Worm (Caenorhabditis elegans) whole organism, L3 larva: ENCODE results near the gene EGAP1.5.

Source experiments
- R02D3.7 ChIP-seq: fragments of 150-350 bp; optimal IDR thresholded peaks from 2 replicates; lab custom pipeline; 2014; ENCODE audit warnings: missing biosample characterization, missing genetic modification characterization
- ZK546.5 ChIP-seq: sonication (generic microtip); optimal IDR thresholded peaks from 2 replicates; lab custom pipeline; 2017; ENCODE audit warnings: missing biosample characterization, missing genetic modification characterization
- aly-2 ChIP-seq: fragments of 150-350 bp; optimal IDR thresholded peaks from 2 replicates; lab custom pipeline; 2014; ENCODE audit warnings: missing biosample characterization, missing genetic modification characterization
- ama-1 ChIP-seq: fragments of 150-350 bp; optimal IDR thresholded peaks from 2 replicates; lab custom pipeline; 2018
- ceh-16 ChIP-seq: sonication (generic microtip); optimal IDR thresholded peaks from 2 replicates; lab custom pipeline; 2017; ENCODE audit warnings: missing biosample characterization, missing genetic modification characterization
- ceh-28 ChIP-seq: fragments of 150-350 bp; optimal IDR thresholded peaks from 2 replicates; lab custom pipeline; 2014; ENCODE audit warnings: missing biosample characterization, missing genetic modification reagents, missing genetic modification characterization
- ceh-82 ChIP-seq: fragments of 150-350 bp; optimal IDR thresholded peaks from 2 replicates; lab custom pipeline; 2014; ENCODE audit warnings: missing biosample characterization, missing genetic modification characterization
- ceh-9 ChIP-seq: sonication (generic microtip); optimal IDR thresholded peaks from 2 replicates; lab custom pipeline; 2018; ENCODE audit warnings: missing biosample characterization, missing genetic modification characterization
- egl-27 ChIP-seq: sonication (generic microtip); optimal IDR thresholded peaks from 4 replicates; lab custom pipeline; 2017; ENCODE audit warnings: missing biosample characterization, missing genetic modification reagents, missing genetic modification characterization
- egl-5 ChIP-seq: fragments of 150-350 bp; optimal IDR thresholded peaks from 2 replicates; lab custom pipeline; 2017; ENCODE audit warnings: missing biosample characterization, missing genetic modification reagents, missing genetic modification characterization, inconsistent platforms
- elt-1 ChIP-seq: fragments of 150-350 bp; optimal IDR thresholded peaks from 2 replicates; lab custom pipeline; 2014; ENCODE audit warnings: missing biosample characterization, missing genetic modification characterization
- elt-2 ChIP-seq: sonication (generic microtip); optimal IDR thresholded peaks from 2 replicates; lab custom pipeline; 2016; ENCODE audit warnings: missing genetic modification reagents, mild to moderate bottlenecking, missing genetic modification characterization, missing compliant biosample characterization
- elt-3 ChIP-seq, 3 experiments: fragments of 150-350 bp in 1 of 3; sonication (generic microtip) in 2 of 3; optimal IDR thresholded peaks; 2 replicates in 2 of 3; 4 replicates in 1 of 3; lab custom pipeline; 2014 to 2017; ENCODE audit warnings: missing biosample characterization in 3 of 3, missing genetic modification characterization in 3 of 3
- eor-1 ChIP-seq, 2 experiments: fragments of 150-350 bp; optimal IDR thresholded peaks; 2 replicates each; lab custom pipeline; 2014 to 2018; ENCODE audit warnings: missing biosample characterization in 2 of 2, missing genetic modification characterization in 2 of 2
- fkh-10 ChIP-seq: sonication (generic microtip); optimal IDR thresholded peaks from 2 replicates; lab custom pipeline; 2017; ENCODE audit warnings: missing biosample characterization, missing genetic modification reagents, missing genetic modification characterization
- fkh-2 ChIP-seq: fragments of 150-350 bp; optimal IDR thresholded peaks from 2 replicates; lab custom pipeline; 2014; ENCODE audit warnings: missing biosample characterization, missing genetic modification reagents, missing genetic modification characterization
- fos-1 ChIP-seq: fragments of 150-350 bp; optimal IDR thresholded peaks from 2 replicates; lab custom pipeline; 2014; ENCODE audit warnings: missing biosample characterization, missing genetic modification characterization
- hmg-11 ChIP-seq: sonication (generic microtip); optimal IDR thresholded peaks from 2 replicates; lab custom pipeline; 2016; ENCODE audit warnings: missing genetic modification characterization, missing compliant biosample characterization
- jun-1 ChIP-seq: fragments of 150-350 bp; optimal IDR thresholded peaks from 2 replicates; lab custom pipeline; 2014; ENCODE audit warnings: missing biosample characterization, missing genetic modification reagents, missing genetic modification characterization
- lin-15B ChIP-seq: fragments of 150-350 bp; optimal IDR thresholded peaks from 2 replicates; lab custom pipeline; 2014; ENCODE audit warnings: missing biosample characterization, missing genetic modification characterization
- lin-39 ChIP-seq: fragments of 150-350 bp; optimal IDR thresholded peaks from 2 replicates; lab custom pipeline; 2018; ENCODE audit warnings: missing biosample characterization, missing genetic modification reagents, missing genetic modification characterization
- lsy-12 ChIP-seq: sonication (generic microtip); optimal IDR thresholded peaks from 2 replicates; lab custom pipeline; 2016; ENCODE audit warnings: mild to moderate bottlenecking, missing genetic modification characterization, missing compliant biosample characterization
- mdl-1 ChIP-seq: fragments of 150-350 bp; optimal IDR thresholded peaks from 2 replicates; lab custom pipeline; 2014; ENCODE audit warnings: missing biosample characterization, missing genetic modification characterization
- mml-1 ChIP-seq: fragments of 150-350 bp; sonication (generic microtip); optimal IDR thresholded peaks from 3 replicates; lab custom pipeline; 2014; ENCODE audit warnings: missing biosample characterization, missing genetic modification characterization
- nfya-1 ChIP-seq: sonication (generic microtip); optimal IDR thresholded peaks from 2 replicates; lab custom pipeline; 2017; ENCODE audit warnings: missing genetic modification characterization, mild to moderate bottlenecking, missing compliant biosample characterization, antibody characterized with exemption, moderate library complexity; ENCODE audit not compliant: insufficient read depth
- nhr-11 ChIP-seq: fragments of 150-350 bp; optimal IDR thresholded peaks from 2 replicates; lab custom pipeline; 2014; ENCODE audit warnings: missing biosample characterization, missing genetic modification characterization
- nhr-12 ChIP-seq: fragments of 150-350 bp; optimal IDR thresholded peaks from 2 replicates; lab custom pipeline; 2014; ENCODE audit warnings: missing biosample characterization, missing genetic modification characterization
- nhr-23 ChIP-seq: fragments of 150-350 bp; optimal IDR thresholded peaks from 2 replicates; lab custom pipeline; 2014; ENCODE audit warnings: missing biosample characterization, missing genetic modification reagents, missing genetic modification characterization
- nhr-237 ChIP-seq: fragments of 150-350 bp; optimal IDR thresholded peaks from 2 replicates; lab custom pipeline; 2014; ENCODE audit warnings: missing biosample characterization, missing genetic modification characterization
- nhr-25 ChIP-seq: sonication (generic microtip); optimal IDR thresholded peaks from 2 replicates; lab custom pipeline; 2017; ENCODE audit warnings: missing biosample characterization, missing genetic modification characterization
- nhr-28 ChIP-seq: fragments of 150-350 bp; optimal IDR thresholded peaks from 2 replicates; lab custom pipeline; 2014; ENCODE audit warnings: missing biosample characterization, missing genetic modification characterization
- nhr-43 ChIP-seq: sonication (generic microtip); optimal IDR thresholded peaks from 2 replicates; lab custom pipeline; 2016; ENCODE audit warnings: mild to moderate bottlenecking, missing genetic modification characterization, missing compliant biosample characterization; ENCODE audit not compliant: poor library complexity, severe bottlenecking
- nhr-67 ChIP-seq: fragments of 150-350 bp; optimal IDR thresholded peaks from 2 replicates; lab custom pipeline; 2014; ENCODE audit warnings: missing biosample characterization, missing genetic modification characterization
- nhr-76 ChIP-seq: fragments of 150-350 bp; sonication (generic microtip); optimal IDR thresholded peaks from 5 replicates; lab custom pipeline; 2014; ENCODE audit warnings: missing biosample characterization, missing genetic modification characterization
- nhr-77 ChIP-seq: fragments of 150-350 bp; optimal IDR thresholded peaks from 2 replicates; lab custom pipeline; 2014; ENCODE audit warnings: missing biosample characterization, missing genetic modification characterization
- pha-4 ChIP-seq: fragments of 150-350 bp; optimal IDR thresholded peaks from 2 replicates; lab custom pipeline; 2014; ENCODE audit warnings: missing biosample characterization, missing genetic modification reagents, missing genetic modification characterization
- pqm-1 ChIP-seq: fragments of 150-350 bp; optimal IDR thresholded peaks from 2 replicates; lab custom pipeline; 2017; ENCODE audit warnings: missing biosample characterization, missing genetic modification characterization, inconsistent platforms
- sea-2 ChIP-seq: fragments of 150-350 bp; sonication (generic microtip); optimal IDR thresholded peaks from 4 replicates; lab custom pipeline; 2014; ENCODE audit warnings: missing biosample characterization, missing genetic modification reagents, missing genetic modification characterization
- skn-1 ChIP-seq: fragments of 150-350 bp; optimal IDR thresholded peaks from 2 replicates; lab custom pipeline; 2014; ENCODE audit warnings: missing biosample characterization, missing genetic modification characterization
- snpc-4 ChIP-seq: fragments of 150-350 bp; optimal IDR thresholded peaks from 2 replicates; lab custom pipeline; 2014; ENCODE audit warnings: missing biosample characterization, missing genetic modification characterization
- tbx-2 ChIP-seq: sonication (generic microtip); optimal IDR thresholded peaks from 2 replicates; lab custom pipeline; 2016; ENCODE audit warnings: mild to moderate bottlenecking, missing genetic modification characterization, missing compliant biosample characterization
- unc-39 ChIP-seq: sonication (generic microtip); optimal IDR thresholded peaks from 4 replicates; lab custom pipeline; 2017; ENCODE audit warnings: missing biosample characterization, missing genetic modification characterization
- unc-62 ChIP-seq: fragments of 150-350 bp; sonication (generic microtip); optimal IDR thresholded peaks from 4 replicates; lab custom pipeline; 2014; ENCODE audit warnings: missing biosample characterization, missing genetic modification reagents, missing genetic modification characterization
- zag-1 ChIP-seq: fragments of 150-350 bp; optimal IDR thresholded peaks from 2 replicates; lab custom pipeline; 2014; ENCODE audit warnings: missing biosample characterization, missing genetic modification characterization
- ztf-11 ChIP-seq: fragments of 150-350 bp; optimal IDR thresholded peaks from 2 replicates; lab custom pipeline; 2014; ENCODE audit warnings: missing biosample characterization, missing genetic modification characterization
- ztf-4 ChIP-seq: fragments of 150-350 bp; optimal IDR thresholded peaks from 2 replicates; lab custom pipeline; 2014; ENCODE audit warnings: missing biosample characterization, missing genetic modification characterization

EGAP1.5 gene

DNA sequence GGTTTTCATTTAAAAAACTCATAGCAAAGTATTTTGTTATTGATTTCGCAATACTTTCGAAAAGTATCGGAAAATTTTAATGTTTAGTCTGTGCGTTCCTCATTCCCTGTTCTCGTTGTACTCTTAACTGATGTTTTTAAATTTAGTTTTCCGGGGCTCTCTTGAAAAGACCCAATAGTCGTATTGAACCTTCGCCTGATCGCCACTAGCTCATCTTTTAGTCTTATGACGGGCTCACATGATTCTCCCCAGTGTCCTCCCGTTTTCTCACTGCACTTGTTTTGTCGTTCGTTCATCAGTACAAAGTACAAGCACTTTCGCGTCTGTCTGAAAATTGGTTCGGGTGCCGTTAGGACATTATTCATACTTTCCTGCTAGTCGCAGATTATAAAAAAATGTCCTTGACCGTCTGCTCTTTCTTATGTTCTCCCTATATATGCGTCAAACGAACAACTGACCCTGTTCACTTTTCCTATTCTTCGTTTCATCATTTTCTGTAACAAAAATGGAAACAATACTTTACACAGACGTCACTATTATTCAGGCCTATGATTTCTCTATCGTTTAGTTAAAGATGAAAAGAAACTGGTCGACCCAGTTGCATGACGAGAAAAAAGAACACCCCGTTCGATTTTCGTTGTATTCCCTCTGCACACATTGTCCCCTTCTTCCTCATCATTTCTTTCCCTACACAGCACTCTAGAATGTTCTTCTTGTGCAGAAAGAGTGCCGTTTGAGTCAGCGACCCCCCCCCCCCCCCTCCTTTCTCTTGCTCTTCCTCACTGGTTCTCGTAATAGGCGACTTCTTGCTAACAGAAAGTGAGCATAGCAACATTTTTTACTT lies 8.2 kb downstream of the EGAP1.5 start, which contains the start of gene ubq-1:
ubq-1 (plus strand) TSS at position 802 of the 844 bp plus-strand sequence.
- TF ChIP-seq mdl-1 (tag; lab: Kevin White, UChicago) (no peak), nhr-25 (peak; percentile 64), nfya-1 (tag; lab: Kevin White, UChicago) (peak; percentile 24), nhr-76 (tag; lab: Kevin White, UChicago) (no peak), pha-4 (peak; percentile 61), ceh-82 (peak; percentile 15), R02D3.7 (no peak), sea-2 (GFP tag; lab: Kevin White, UChicago) (no peak), elt-3 (tag; optimal IDR thresholded peaks at IDR 0.05; lab: Kevin White, UChicago) (no peak), pqm-1 (tag; lab: Kevin White, UChicago) (no peak), ceh-28 (tag; lab: Kevin White, UChicago) (no peak), elt-2 (tag; lab: Kevin White, UChicago) (peak; percentile 15), nhr-28 (no peak), unc-62 (no peak), fkh-10 (GFP tag; lab: Kevin White, UChicago) (no peak), nhr-23 (peak; percentile 7), snpc-4 (tag; lab: Kevin White, UChicago) (no peak), ztf-4 (tag; lab: Kevin White, UChicago) (no peak), hmg-11 (tag; lab: Kevin White, UChicago) (peak; percentile 28), nhr-237 (tag; lab: Kevin White, UChicago) (no peak), egl-27 (tag; lab: Kevin White, UChicago) (peak; percentile 15), ceh-16 (tag; lab: Kevin White, UChicago) (no peak), nhr-77 (tag; lab: Kevin White, UChicago) (no peak), eor-1 (tag; optimal IDR thresholded peaks at IDR 0.05; lab: Kevin White, UChicago) (no peak), lin-39 (tag; lab: Kevin White, UChicago) (no peak), ama-1 (lab: Kevin White, UChicago) (peak; percentile 59), elt-1 (tag; lab: Kevin White, UChicago) (no peak)

DNA sequence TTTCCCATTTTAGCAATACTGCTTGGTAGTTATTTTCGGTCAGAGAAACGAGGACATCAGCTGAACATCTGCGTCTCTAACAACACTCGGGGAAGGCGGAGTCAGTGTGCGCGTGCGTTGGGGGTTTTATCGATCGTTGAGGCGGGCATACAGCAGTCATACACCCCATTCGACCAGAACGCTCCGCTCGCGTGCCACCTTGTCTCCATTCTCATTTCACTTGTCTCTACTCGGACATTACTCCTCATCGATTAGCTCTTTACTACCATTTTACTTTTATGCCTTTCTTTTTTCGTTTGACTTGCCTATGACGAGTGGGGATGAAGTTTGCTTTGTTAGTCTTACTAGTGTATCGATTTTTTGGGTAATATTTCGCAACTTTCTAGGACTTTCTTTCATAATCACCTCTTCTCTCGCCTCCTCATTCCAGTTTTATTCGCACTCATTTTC lies 9.0 kb downstream of the EGAP1.5 start:
- TF ChIP-seq nhr-23 (peak; percentile 63), ceh-28 (tag; lab: Kevin White, UChicago) (peak; percentile 87), jun-1 (peak; percentile 20), nhr-67 (tag; lab: Kevin White, UChicago) (no peak), elt-2 (tag; lab: Kevin White, UChicago) (peak; percentile 52), aly-2 (tag; lab: Kevin White, UChicago) (peak; percentile 2), eor-1 (tag; optimal IDR thresholded peaks at IDR 0.05; lab: Kevin White, UChicago) (no peak), zag-1 (tag; lab: Kevin White, UChicago) (no peak), egl-27 (tag; lab: Kevin White, UChicago) (no peak), snpc-4 (tag; lab: Kevin White, UChicago) (no peak), nhr-11 (peak; percentile 31), tbx-2 (tag; lab: Kevin White, UChicago) (peak; percentile 12), fkh-2 (tag; lab: Kevin White, UChicago) (no peak), nfya-1 (tag; lab: Kevin White, UChicago) (peak; percentile 78), nhr-237 (tag; lab: Kevin White, UChicago) (no peak), nhr-43 (tag; lab: Kevin White, UChicago) (no peak), ceh-9 (tag; lab: Kevin White, UChicago) (no peak), unc-62 (no peak), fkh-10 (GFP tag; lab: Kevin White, UChicago) (peak; percentile 78), ceh-16 (tag; lab: Kevin White, UChicago) (no peak), skn-1 (tag; lab: Kevin White, UChicago) (no peak), R02D3.7 (peak; percentile 30), lin-39 (tag; lab: Kevin White, UChicago) (peak; percentile 95), sea-2 (GFP tag; lab: Kevin White, UChicago) (peak; percentile 76), elt-1 (tag; lab: Kevin White, UChicago) (no peak), ama-1 (lab: Kevin White, UChicago) (peak; percentile 97), pha-4 (no peak), nhr-77 (tag; lab: Kevin White, UChicago) (no peak), mml-1 (tag; lab: Kevin White, UChicago) (no peak), pqm-1 (tag; lab: Kevin White, UChicago) (peak; percentile 21), ceh-82 (no peak), egl-5 (peak; percentile 76), ztf-4 (tag; lab: Kevin White, UChicago) (no peak), ztf-11 (no peak), lsy-12 (tag; lab: Kevin White, UChicago) (peak; percentile 3), lin-15B (tag; lab: Kevin White, UChicago) (no peak), hmg-11 (tag; lab: Kevin White, UChicago) (peak; percentile 61), ZK546.5 (no peak), nhr-12 (tag; lab: Kevin White, UChicago) (no peak), elt-3 (tag; optimal IDR thresholded peaks at IDR 0.05; lab: Kevin White, UChicago) (no peak), mdl-1 (tag; lab: Kevin White, UChicago) (peak; percentile 78), nhr-28 (no peak), fos-1 (tag; lab: Kevin White, UChicago) (no peak), nhr-76 (tag; lab: Kevin White, UChicago) (no peak), unc-39 (no peak)
